Fruit fly (Drosophila melanogaster) whole organism, adult: ENCODE measurements around the gene fru.

Experiments used
- CG33017 ChIP-seq: fragments of 200-800 bp; sonication (Bioruptor generic); optimal IDR thresholded peaks from 2 replicates; lab custom pipeline; 2018; ENCODE audit warnings: missing biosample characterization, mild to moderate bottlenecking, missing genetic modification characterization, moderate library complexity
- CG5204 ChIP-seq: fragments of 200-800 bp; sonication (Bioruptor generic); optimal IDR thresholded peaks from 2 replicates; lab custom pipeline; 2016; ENCODE audit warnings: missing biosample characterization, missing genetic modification characterization
- CG7045 ChIP-seq: fragments of 200-800 bp; sonication (Bioruptor generic); optimal IDR thresholded peaks from 2 replicates; lab custom pipeline; 2017; ENCODE audit warnings: missing biosample characterization, mild to moderate bottlenecking, missing genetic modification characterization
- CG7101 ChIP-seq: fragments of 200-800 bp; sonication (Bioruptor generic); optimal IDR thresholded peaks from 2 replicates; lab custom pipeline; 2018; ENCODE audit warnings: missing biosample characterization, mild to moderate bottlenecking, missing genetic modification characterization, moderate library complexity
- Clk ChIP-seq: fragments of 200-800 bp; sonication (Bioruptor generic); optimal IDR thresholded peaks from 2 replicates; lab custom pipeline; 2017; ENCODE audit warnings: missing biosample characterization, missing genetic modification characterization
- Crg-1 ChIP-seq: fragments of 200-800 bp; sonication (Bioruptor generic); optimal IDR thresholded peaks from 2 replicates; lab custom pipeline; 2016; ENCODE audit warnings: missing biosample characterization, missing genetic modification characterization
- Hr96 ChIP-seq: fragments of 200-800 bp; sonication (Bioruptor generic); optimal IDR thresholded peaks from 2 replicates; lab custom pipeline; 2016; ENCODE audit warnings: missing biosample characterization, missing genetic modification characterization
- cic ChIP-seq: fragments of 200-800 bp; sonication (Bioruptor generic); optimal IDR thresholded peaks from 2 replicates; lab custom pipeline; 2017; ENCODE audit warnings: missing biosample characterization, mild to moderate bottlenecking, missing genetic modification characterization, moderate library complexity
- kay ChIP-seq: fragments of 200-800 bp; sonication (Bioruptor generic); peaks from one replicate; lab custom pipeline; 2016; ENCODE audit warnings: missing biosample characterization, missing genetic modification characterization, borderline replicate concordance
- ovo ChIP-seq: fragments of 200-800 bp; sonication (Bioruptor generic); optimal IDR thresholded peaks from 2 replicates; lab custom pipeline; 2016; ENCODE audit warnings: missing biosample characterization, missing genetic modification characterization
- pad ChIP-seq: fragments of 200-800 bp; sonication (Bioruptor generic); optimal IDR thresholded peaks from 3 replicates; lab custom pipeline; 2017; ENCODE audit warnings: missing biosample characterization, missing genetic modification characterization, mild to moderate bottlenecking, moderate library complexity, missing genetic modification reagents
- toe ChIP-seq: fragments of 200-800 bp; sonication (Bioruptor generic); optimal IDR thresholded peaks from 2 replicates; lab custom pipeline; 2016; ENCODE audit warnings: missing biosample characterization, missing genetic modification characterization

DNA sequence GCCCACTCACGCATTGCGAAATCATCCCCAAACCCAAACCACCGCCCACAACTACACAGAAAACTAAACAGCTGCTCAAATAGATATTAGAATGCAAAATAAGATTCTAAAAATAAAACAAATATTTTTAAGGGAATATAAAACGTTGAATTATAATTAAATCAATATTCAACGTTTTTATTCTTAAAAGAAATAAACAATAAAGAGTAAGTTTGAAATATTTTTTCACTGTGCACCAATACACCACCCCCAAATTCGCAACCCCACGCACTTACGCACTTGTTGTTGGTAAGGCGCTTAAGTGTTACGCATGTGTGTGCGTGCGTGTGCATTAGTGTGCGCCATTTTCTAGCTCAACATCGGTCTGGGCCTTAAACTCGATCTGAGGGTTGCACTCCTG, 37.0 kb downstream of the fru start:
- TF ChIP-seq cic (GFP tag; lab: Kevin White, UChicago) (no peak), Clk (no peak), toe (no peak), CG7045 (GFP tag; lab: Kevin White, UChicago) (no peak), Hr96 (GFP tag; lab: Kevin White, UChicago) (no peak), pad (GFP tag; lab: Kevin White, UChicago) (no peak), Crg-1 (GFP tag; lab: Kevin White, UChicago) (no peak), ovo (GFP tag; lab: Kevin White, UChicago) (no peak), kay (no peak), CG7101 (tag; lab: Kevin White, UChicago) (no peak), CG5204 (no peak), CG33017 (no peak)
